Fruit fly (Drosophila melanogaster) whole organism, embryonic: ENCODE measurements around the gene Aprt.

Experiments used
- CG17802 ChIP-seq: fragments of 200-800 bp; sonication (Bioruptor generic); optimal IDR thresholded peaks from 2 replicates; lab custom pipeline; 2018; ENCODE audit warnings: missing biosample characterization, mild to moderate bottlenecking, missing genetic modification characterization, moderate library complexity
- CG6254 ChIP-seq: fragments of 200-800 bp; sonication (Bioruptor generic); optimal IDR thresholded peaks from 3 replicates; lab custom pipeline; 2017; ENCODE audit warnings: mild to moderate bottlenecking, missing biosample characterization, missing genetic modification reagents, missing genetic modification characterization
- CG7745 ChIP-seq: fragments of 200-800 bp; sonication (Bioruptor generic); optimal IDR thresholded peaks from 2 replicates; lab custom pipeline; 2018; ENCODE audit warnings: missing biosample characterization, mild to moderate bottlenecking, missing genetic modification characterization, moderate library complexity
- CoRest ChIP-seq: fragments of 200-800 bp; sonication (Bioruptor generic); optimal IDR thresholded peaks from 3 replicates; lab custom pipeline; 2018; ENCODE audit warnings: missing biosample characterization, mild to moderate bottlenecking, missing genetic modification characterization, moderate library complexity
- Dll ChIP-seq: fragments of 200-800 bp; sonication (Bioruptor generic); IDR thresholded peaks from 4 replicates; pipeline ENCODE4 v1.3.6; 2022; ENCODE audit warnings: missing biosample characterization, missing genetic modification characterization; ENCODE audit not compliant: partially characterized antibody
- NC2α ChIP-seq: fragments of 200-800 bp; sonication (Bioruptor generic); optimal IDR thresholded peaks from 2 replicates; lab custom pipeline; 2016; ENCODE audit warnings: missing biosample characterization, missing genetic modification characterization
- Xrp1 ChIP-seq: fragments of 200-800 bp; sonication (Bioruptor generic); IDR thresholded peaks from 2 replicates; pipeline ENCODE4 v1.3.6; 2022; ENCODE audit warnings: missing biosample characterization, missing genetic modification characterization
- bsh ChIP-seq, 2 experiments: fragments of 200-800 bp; sonication (Bioruptor generic); optimal IDR thresholded peaks; 2 replicates each; lab custom pipeline; 2017 to 2018; ENCODE audit warnings: mild to moderate bottlenecking in 2 of 2, missing biosample characterization in 2 of 2, missing genetic modification characterization in 2 of 2, moderate library complexity in 1 of 2
- ftz-f1 ChIP-seq: fragments of 200-800 bp; sonication (Bioruptor generic); optimal IDR thresholded peaks from 2 replicates; lab custom pipeline; 2016; ENCODE audit warnings: missing biosample characterization, missing genetic modification characterization
- gfzf ChIP-seq: fragments of 200-800 bp; sonication (Bioruptor generic); optimal IDR thresholded peaks from 2 replicates; lab custom pipeline; 2016; ENCODE audit warnings: missing biosample characterization, mild to moderate bottlenecking, missing genetic modification characterization, moderate library complexity

DNA sequence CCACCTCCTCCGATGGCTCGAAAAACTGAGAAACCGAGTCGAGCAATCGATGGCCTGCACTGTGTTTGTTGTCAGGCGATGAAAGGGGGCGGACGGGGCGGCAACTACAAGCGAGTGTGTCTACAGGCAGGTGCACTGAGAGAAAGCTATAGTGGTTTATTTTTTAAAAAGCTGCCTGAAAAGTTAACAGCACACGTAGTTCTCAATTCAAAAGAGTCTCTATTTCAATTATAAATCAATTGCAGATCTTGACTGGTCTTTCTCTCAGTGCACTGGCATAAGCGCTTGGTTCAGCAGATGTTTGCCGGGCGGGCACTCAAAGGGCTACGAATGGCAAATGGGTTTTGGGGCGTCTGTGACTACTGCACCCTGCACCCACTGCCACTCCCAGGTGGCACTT lies 4.1 kb downstream of the Aprt start:
- TF ChIP-seq Dll (GFP tag; lab: Robert Waterston, UW) (no peak), CG17802 (tag; lab: Kevin White, UChicago) (no peak), Xrp1 (peak; percentile 45; the same call in 1 of the 2 replicates), ftz-f1 (GFP tag; lab: Kevin White, UChicago) (no peak), CoRest (tag; lab: Kevin White, UChicago) (no peak), NC2α (GFP tag; lab: Kevin White, UChicago) (no peak), CG7745 (tag; lab: Kevin White, UChicago) (no peak), gfzf (no peak), CG6254 (no peak), bsh (GFP tag; optimal IDR thresholded peaks at IDR 0.05; lab: Kevin White, UChicago) (no peak)
